Fruit fly (Drosophila melanogaster) whole organism, embryonic: ENCODE measurements around the gene dimm.

Experiments
- Ada2b ChIP-seq: fragments of 200-800 bp; sonication (Bioruptor generic); IDR thresholded peaks from 2 replicates; pipeline ENCODE4 v1.3.6; 2022; ENCODE audit warnings: missing biosample characterization, missing genetic modification characterization
- Atf-2 ChIP-seq: fragments of 200-800 bp; sonication (Bioruptor generic); optimal IDR thresholded peaks from 2 replicates; lab custom pipeline; 2016; ENCODE audit warnings: missing biosample characterization, missing genetic modification characterization
- CG11247 ChIP-seq: fragments of 200-800 bp; sonication (Bioruptor generic); IDR thresholded peaks from 2 replicates; pipeline ENCODE4 v1.3.6; 2022; ENCODE audit warnings: missing biosample characterization, missing genetic modification characterization
- CG11504 ChIP-seq: fragments of 200-800 bp; sonication (Bioruptor generic); optimal IDR thresholded peaks from 3 replicates; lab custom pipeline; 2019; ENCODE audit warnings: missing biosample characterization, mild to moderate bottlenecking, missing genetic modification characterization, moderate library complexity
- CG12155 ChIP-seq: fragments of 200-800 bp; sonication (Bioruptor generic); optimal IDR thresholded peaks from 3 replicates; lab custom pipeline; 2016; ENCODE audit warnings: missing biosample characterization, missing genetic modification characterization
- CG14441 ChIP-seq: fragments of 200-800 bp; sonication (Bioruptor generic); IDR thresholded peaks from 2 replicates; pipeline ENCODE4 v1.3.6; 2022; ENCODE audit warnings: missing biosample characterization, missing genetic modification characterization
- CG1529 ChIP-seq: fragments of 200-800 bp; sonication (Bioruptor generic); optimal IDR thresholded peaks from 3 replicates; lab custom pipeline; 2018; ENCODE audit warnings: missing biosample characterization, missing genetic modification characterization
- CG15696 ChIP-seq: fragments of 200-800 bp; sonication (Bioruptor generic); optimal IDR thresholded peaks from 2 replicates; lab custom pipeline; 2019; ENCODE audit warnings: missing biosample characterization, mild to moderate bottlenecking, missing genetic modification characterization, moderate library complexity
- CG17568 ChIP-seq: fragments of 200-800 bp; sonication (Bioruptor generic); optimal IDR thresholded peaks from 2 replicates; lab custom pipeline; 2018; ENCODE audit warnings: missing biosample characterization, mild to moderate bottlenecking, missing genetic modification characterization, moderate library complexity
- CG17612 ChIP-seq: fragments of 200-800 bp; sonication (Bioruptor generic); IDR thresholded peaks from 2 replicates; pipeline ENCODE4 v1.3.6; 2022; ENCODE audit warnings: missing biosample characterization, missing genetic modification characterization
- CG18262 ChIP-seq: fragments of 200-800 bp; optimal IDR thresholded peaks from 3 replicates; lab custom pipeline; 2019; ENCODE audit warnings: missing biosample characterization, mild to moderate bottlenecking, missing genetic modification characterization, moderate library complexity
- CG2120 ChIP-seq: fragments of 200-800 bp; sonication (Bioruptor generic); optimal IDR thresholded peaks from 3 replicates; lab custom pipeline; 2016; ENCODE audit warnings: missing biosample characterization, missing genetic modification characterization
- CG34376 ChIP-seq: fragments of 200-800 bp; sonication (Bioruptor generic); optimal IDR thresholded peaks from 2 replicates; lab custom pipeline; 2018; ENCODE audit warnings: missing biosample characterization, mild to moderate bottlenecking, missing genetic modification characterization
- CG4360 ChIP-seq: fragments of 200-800 bp; sonication (Bioruptor generic); IDR thresholded peaks from 2 replicates; pipeline ENCODE4 v1.3.6; 2022; ENCODE audit warnings: missing biosample characterization, missing genetic modification characterization
- CG4617 ChIP-seq: fragments of 200-800 bp; sonication (Bioruptor generic); optimal IDR thresholded peaks from 3 replicates; lab custom pipeline; 2016; ENCODE audit warnings: missing biosample characterization, missing genetic modification characterization, borderline replicate concordance
- CG6854 ChIP-seq: fragments of 200-800 bp; sonication (Bioruptor generic); optimal IDR thresholded peaks from 3 replicates; lab custom pipeline; 2017; ENCODE audit warnings: missing biosample characterization, mild to moderate bottlenecking, missing genetic modification characterization
- CG7357 ChIP-seq: fragments of 200-800 bp; sonication (Bioruptor generic); IDR thresholded peaks from 3 replicates; pipeline ENCODE4 v1.3.6; 2022; ENCODE audit warnings: missing biosample characterization, missing genetic modification characterization
- CG8290 ChIP-seq, 3 experiments: fragments of 200-800 bp; sonication (Bioruptor generic); optimal IDR thresholded peaks; 2 replicates each; lab custom pipeline; 2016 to 2019; ENCODE audit warnings: missing biosample characterization in 3 of 3, missing genetic modification characterization in 3 of 3, mild to moderate bottlenecking in 2 of 3, moderate library complexity in 1 of 3
- CG9817 ChIP-seq: fragments of 200-800 bp; sonication (Bioruptor generic); optimal IDR thresholded peaks from 2 replicates; lab custom pipeline; 2018; ENCODE audit warnings: missing biosample characterization, mild to moderate bottlenecking, missing genetic modification characterization, moderate library complexity
- D19A ChIP-seq: fragments of 200-800 bp; optimal IDR thresholded peaks from 3 replicates; lab custom pipeline; 2019; ENCODE audit warnings: missing biosample characterization, mild to moderate bottlenecking, missing genetic modification characterization, moderate library complexity
- Dbx ChIP-seq: fragments of 200-800 bp; sonication (Bioruptor generic); IDR thresholded peaks from 3 replicates; pipeline ENCODE4 v1.3.6; 2022; ENCODE audit warnings: missing biosample characterization, missing genetic modification characterization
- ERR ChIP-seq: fragments of 200-800 bp; sonication (Bioruptor generic); optimal IDR thresholded peaks from 2 replicates; lab custom pipeline; 2016; ENCODE audit warnings: missing biosample characterization, missing genetic modification characterization
- Fer1 ChIP-seq: fragments of 200-800 bp; sonication (Bioruptor generic); optimal IDR thresholded peaks from 2 replicates; lab custom pipeline; 2017; ENCODE audit warnings: missing biosample characterization, mild to moderate bottlenecking, missing genetic modification characterization
- HLH54F ChIP-seq: fragments of 200-800 bp; sonication (Bioruptor generic); optimal IDR thresholded peaks from 3 replicates; lab custom pipeline; 2016; ENCODE audit warnings: missing biosample characterization, missing genetic modification characterization
- Hand ChIP-seq: fragments of 200-800 bp; sonication (Bioruptor generic); optimal IDR thresholded peaks from 2 replicates; lab custom pipeline; 2017; ENCODE audit warnings: mild to moderate bottlenecking, missing biosample characterization, missing genetic modification reagents, missing genetic modification characterization
- Hr3 ChIP-seq: fragments of 200-800 bp; sonication (Bioruptor generic); optimal IDR thresholded peaks from 3 replicates; lab custom pipeline; 2016; ENCODE audit warnings: missing biosample characterization, missing genetic modification characterization
- Lpt ChIP-seq: fragments of >200 bp; optimal IDR thresholded peaks from 2 replicates; lab custom pipeline; 2018; ENCODE audit warnings: missing biosample characterization, missing genetic modification characterization
- Med ChIP-seq: fragments of 200-800 bp; sonication (Bioruptor generic); peaks from one replicate; lab custom pipeline; 2016; ENCODE audit warnings: missing biosample characterization, missing genetic modification characterization, mild to moderate bottlenecking, inconsistent platforms, moderate library complexity
- NfI ChIP-seq: fragments of 200-800 bp; sonication (Bioruptor generic); optimal IDR thresholded peaks from 3 replicates; lab custom pipeline; 2018; ENCODE audit warnings: missing biosample characterization, mild to moderate bottlenecking, missing genetic modification characterization, moderate library complexity
- Oaz ChIP-seq: fragments of 200-800 bp; sonication (Bioruptor generic); IDR thresholded peaks from 2 replicates; pipeline ENCODE4 v1.3.6; 2022; ENCODE audit warnings: missing biosample characterization, missing genetic modification characterization
- Oli ChIP-seq: fragments of 200-800 bp; sonication (Bioruptor generic); optimal IDR thresholded peaks from 2 replicates; lab custom pipeline; 2018; ENCODE audit warnings: missing biosample characterization, mild to moderate bottlenecking, missing genetic modification characterization, moderate library complexity
- Tbp ChIP-seq: fragments of >200 bp; optimal IDR thresholded peaks from 2 replicates; lab custom pipeline; 2018; ENCODE audit warnings: missing biosample characterization, missing genetic modification characterization
- az2 ChIP-seq: fragments of 200-800 bp; sonication (Bioruptor generic); optimal IDR thresholded peaks from 3 replicates; lab custom pipeline; 2016; ENCODE audit warnings: missing biosample characterization, missing genetic modification characterization
- cas ChIP-seq: fragments of 200-800 bp; sonication (Bioruptor generic); IDR thresholded peaks from 2 replicates; pipeline ENCODE4 v1.3.6; 2022; ENCODE audit warnings: missing biosample characterization, missing genetic modification characterization
- caup ChIP-seq: fragments of 200-800 bp; sonication (Bioruptor generic); optimal IDR thresholded peaks from 3 replicates; lab custom pipeline; 2017; ENCODE audit warnings: missing biosample characterization, mild to moderate bottlenecking, missing genetic modification characterization, moderate library complexity; ENCODE audit not compliant: severe bottlenecking
- danr ChIP-seq: fragments of 200-800 bp; sonication (Bioruptor generic); IDR thresholded peaks from 2 replicates; pipeline ENCODE4 v1.3.6; 2022; ENCODE audit warnings: missing biosample characterization, missing genetic modification characterization
- exex ChIP-seq: fragments of 200-800 bp; sonication (Bioruptor generic); optimal IDR thresholded peaks from 4 replicates; lab custom pipeline; 2018; ENCODE audit warnings: missing biosample characterization, mild to moderate bottlenecking, missing genetic modification characterization, moderate library complexity
- gfzf ChIP-seq: fragments of 200-800 bp; sonication (Bioruptor generic); optimal IDR thresholded peaks from 2 replicates; lab custom pipeline; 2016; ENCODE audit warnings: missing biosample characterization, mild to moderate bottlenecking, missing genetic modification characterization, moderate library complexity
- h ChIP-seq: fragments of >200 bp; optimal IDR thresholded peaks from 2 replicates; lab custom pipeline; 2017
- jing ChIP-seq: fragments of 200-800 bp; sonication (Bioruptor generic); optimal IDR thresholded peaks from 2 replicates; lab custom pipeline; 2018; ENCODE audit warnings: missing biosample characterization, mild to moderate bottlenecking, missing genetic modification characterization
- ken ChIP-seq: fragments of 200-800 bp; sonication (Bioruptor generic); IDR thresholded peaks from 3 replicates; pipeline ENCODE4 v1.3.6; 2022; ENCODE audit warnings: missing biosample characterization, missing genetic modification characterization
- lbe ChIP-seq: fragments of 200-800 bp; sonication (Bioruptor generic); optimal IDR thresholded peaks from 2 replicates; lab custom pipeline; 2016; ENCODE audit warnings: missing biosample characterization, mild to moderate bottlenecking, missing genetic modification characterization
- mirr ChIP-seq: fragments of 200-800 bp; sonication (Bioruptor generic); optimal IDR thresholded peaks from 3 replicates; lab custom pipeline; 2018; ENCODE audit warnings: missing biosample characterization, mild to moderate bottlenecking, missing genetic modification characterization
- nerfin-1 ChIP-seq: fragments of 200-800 bp; sonication (Bioruptor generic); optimal IDR thresholded peaks from 3 replicates; lab custom pipeline; 2019; ENCODE audit warnings: missing biosample characterization, mild to moderate bottlenecking, missing genetic modification characterization, moderate library complexity
- nmo ChIP-seq: fragments of 200-800 bp; sonication (Bioruptor generic); optimal IDR thresholded peaks from 2 replicates; lab custom pipeline; 2018; ENCODE audit warnings: missing biosample characterization, mild to moderate bottlenecking, missing genetic modification characterization, moderate library complexity
- onecut ChIP-seq: fragments of 200-800 bp; sonication (Bioruptor generic); IDR thresholded peaks from 2 replicates; pipeline ENCODE4 v1.3.6; 2022; ENCODE audit warnings: missing biosample characterization, missing genetic modification characterization
- tin ChIP-seq: fragments of 200-800 bp; sonication (Bioruptor generic); optimal IDR thresholded peaks from 3 replicates; lab custom pipeline; 2016; ENCODE audit warnings: missing biosample characterization, missing genetic modification characterization
- vnd ChIP-seq: fragments of 200-800 bp; sonication (Bioruptor generic); IDR thresholded peaks from 3 replicates; pipeline ENCODE4 v1.3.6; 2022; ENCODE audit warnings: missing biosample characterization, missing genetic modification characterization; ENCODE audit not compliant: partially characterized antibody
- wdn ChIP-seq: fragments of 200-800 bp; sonication (Bioruptor generic); IDR thresholded peaks from 2 replicates; pipeline ENCODE4 v1.3.6; 2022; ENCODE audit warnings: missing biosample characterization, missing genetic modification characterization
- wor ChIP-seq: fragments of 200-800 bp; sonication (Bioruptor generic); IDR thresholded peaks from 2 replicates; pipeline ENCODE4 v1.3.6; 2022; ENCODE audit warnings: missing biosample characterization, missing genetic modification characterization
- zen2 ChIP-seq: fragments of 200-800 bp; sonication (Bioruptor generic); IDR thresholded peaks from 3 replicates; pipeline ENCODE4 v1.3.6; 2022; ENCODE audit warnings: missing biosample characterization, missing genetic modification characterization; ENCODE audit not compliant: partially characterized antibody

The dimm gene

DNA sequence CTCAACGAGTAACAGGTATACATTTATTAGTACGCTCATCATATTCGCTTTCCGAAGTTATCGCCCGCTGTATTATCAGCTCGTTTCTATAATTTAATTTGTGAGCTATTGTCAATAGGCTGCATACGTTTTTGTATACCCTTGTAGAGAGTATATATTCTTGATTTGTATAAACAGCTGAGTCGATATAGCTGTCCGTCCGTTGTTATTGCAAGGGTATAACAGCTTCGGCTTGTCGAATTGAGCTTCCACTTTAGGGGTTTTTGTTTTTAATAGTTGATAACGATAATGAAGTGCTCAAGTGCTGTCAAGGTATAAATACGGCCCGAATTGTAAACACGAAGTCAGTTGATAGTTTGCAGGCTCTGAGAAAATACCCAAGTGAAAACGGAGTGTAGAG is 39.3 kb downstream of the dimm start, which contains the start of gene CG8665 (continued):
- peak; percentile 69; the same call in 1 of the 3 replicates for TF ChIP-seq Dbx (GFP tag; lab: Robert Waterston, UW)
- TF ChIP-seq mirr, result peak; percentile 65
- 0 out of 2 replicates have a peak, but pooled peaks have one; percentile 21 for TF ChIP-seq wdn (GFP tag; lab: Robert Waterston, UW)
- TF ChIP-seq Ada2b (GFP tag; lab: Robert Waterston, UW), result peak; percentile 22; the same call in 1 of the 2 replicates
- peak; percentile 8 for TF ChIP-seq tin (GFP tag; lab: Kevin White, UChicago)
- TF ChIP-seq CG14441 (GFP tag; lab: Robert Waterston, UW), result peak; percentile 60
- no peak for TF ChIP-seq CG17612 (GFP tag; lab: Robert Waterston, UW)
- peak; percentile 58 for TF ChIP-seq CG11504 (tag; lab: Kevin White, UChicago)
- TF ChIP-seq zen2 (GFP tag; lab: Robert Waterston, UW), result no peak
- peak; percentile 27 for TF ChIP-seq lbe (GFP tag; lab: Kevin White, UChicago)
- TF ChIP-seq Oli, result peak; percentile 40
- no peak for TF ChIP-seq Oaz (GFP tag; lab: Robert Waterston, UW)
- no peak for TF ChIP-seq CG4360
- TF ChIP-seq Fer1 (GFP tag; lab: Kevin White, UChicago), result no peak
- TF ChIP-seq CG9817 (tag; lab: Kevin White, UChicago), result peak; percentile 53
- peak; percentile 6 for TF ChIP-seq Atf-2 (GFP tag; lab: Kevin White, UChicago)
- peak; percentile 62 for TF ChIP-seq CG34376
- TF ChIP-seq ken (GFP tag; lab: Robert Waterston, UW), result peak; percentile 57; the same call in 2 of the 3 replicates
- peak; percentile 31 for TF ChIP-seq az2 (GFP tag; lab: Kevin White, UChicago)
- peak; percentile 4 for TF ChIP-seq HLH54F
- TF ChIP-seq jing (GFP tag; lab: Kevin White, UChicago), result no peak
- TF ChIP-seq CG2120 (GFP tag; lab: Kevin White, UChicago), result peak; percentile 79
- peak; percentile 30 for TF ChIP-seq nmo (GFP tag; lab: Kevin White, UChicago)
- peak; percentile 2 for TF ChIP-seq CG6854
- no peak for TF ChIP-seq CG18262 (tag; lab: Kevin White, UChicago)
- peak; percentile 24 for TF ChIP-seq NfI
- peak; percentile 72 for TF ChIP-seq CG11247 (GFP tag; lab: Robert Waterston, UW)
- TF ChIP-seq onecut (GFP tag; lab: Robert Waterston, UW), result no peak
- peak; percentile 33 for TF ChIP-seq CG12155
- no peak for TF ChIP-seq gfzf (GFP tag; lab: Kevin White, UChicago)
- TF ChIP-seq Med (GFP tag; lab: Kevin White, UChicago), result peak; percentile 91
- TF ChIP-seq Hr3 (GFP tag; lab: Kevin White, UChicago), result peak; percentile 23
- peak; percentile 51 for TF ChIP-seq CG17568
- TF ChIP-seq exex (tag; lab: Kevin White, UChicago), result peak; percentile 90
- peak; percentile 98 for TF ChIP-seq D19A (tag; lab: Kevin White, UChicago)
- TF ChIP-seq CG7357 (GFP tag; lab: Robert Waterston, UW), result no peak
- no peak for TF ChIP-seq wor (GFP tag; lab: Robert Waterston, UW)
- no peak for TF ChIP-seq CG4617 (GFP tag; lab: Kevin White, UChicago)
- peak; percentile 7 for TF ChIP-seq ERR
- TF ChIP-seq cas, result 0 out of 2 replicates have a peak, but pooled peaks have one; percentile 10
- no peak for TF ChIP-seq danr (GFP tag; lab: Robert Waterston, UW)
- no peak for TF ChIP-seq CG15696
- no peak for TF ChIP-seq Tbp
- TF ChIP-seq CG1529 (GFP tag; lab: Kevin White, UChicago), result no peak
- TF ChIP-seq Lpt (GFP tag; lab: Kevin White, UChicago), result no peak
- TF ChIP-seq caup (GFP tag; lab: Kevin White, UChicago), result peak; percentile 38
- TF ChIP-seq CG8290 (GFP tag; optimal IDR thresholded peaks at IDR 0.05; lab: Kevin White, UChicago), result no peak
- TF ChIP-seq CG8290 (tag; optimal IDR thresholded peaks at IDR 0.05; lab: Kevin White, UChicago), result peak in 1 of 2 experiments; percentile 69
- no peak for TF ChIP-seq vnd
- no peak for TF ChIP-seq nerfin-1
- peak; percentile 24 for TF ChIP-seq Hand
- TF ChIP-seq h (lab: Kevin White, UChicago), result no peak
